Fruit fly (Drosophila melanogaster) ovary, adult (tissue): ENCODE data around the gene CSN8.

Experiments
- CG17801 ChIP-seq: fragments of 200-800 bp; optimal IDR thresholded peaks from 2 replicates; lab custom pipeline; 2019; ENCODE audit warnings: missing biosample characterization, mild to moderate bottlenecking, missing genetic modification characterization, moderate library complexity; ENCODE audit not compliant: partially characterized antibody

The CSN8 gene

dm6 chr2L:8364006-8364956, at the start of gene CSN8, which contains the start of gene RpS13:
Gene CSN8 (plus strand): TSS chr2L:8364855.
Gene RpS13 (minus strand): TSS chr2L:8364662.
- peak; percentile 53 for TF ChIP-seq CG17801 (GFP tag; lab: Kevin White, UChicago)

- TF ChIP-seq CG17801 (GFP tag; lab: Kevin White, UChicago), result peak; percentile 69
Observed at dm6 chr2L:8319858-8320525, 44.7 kb upstream of the CSN8 start, which contains the start of the genes mtsh and strat. Gene mtsh (minus strand): TSS chr2L:8319908. Gene strat (plus strand): TSS chr2L:8320328.

DNA sequence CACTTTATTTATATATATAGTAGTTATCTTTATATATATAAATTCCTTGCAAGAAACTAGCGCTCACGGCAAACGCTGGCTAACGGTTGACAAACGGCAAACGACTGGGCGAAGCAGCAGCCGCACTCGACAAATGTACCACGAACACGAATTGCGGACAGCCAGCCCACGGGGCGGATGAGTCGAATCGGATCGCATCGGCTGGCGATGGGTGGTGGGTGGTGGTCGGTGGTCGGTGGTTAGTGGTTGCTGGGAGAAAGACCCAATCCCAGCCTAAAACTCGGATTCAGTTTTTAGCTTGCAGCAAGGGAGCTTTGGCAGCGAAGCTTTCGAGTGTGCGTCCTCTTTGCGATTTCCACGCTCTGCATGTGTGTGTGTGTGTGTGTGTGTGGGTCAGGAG, 39.5 kb upstream of the CSN8 start, which contains the start of gene CG7781:
Gene CG7781 (minus strand): TSS at position 260 of the 400 bp plus-strand sequence.
- TF ChIP-seq CG17801 (GFP tag; lab: Kevin White, UChicago), result no peak

- TF ChIP-seq CG17801 (GFP tag; lab: Kevin White, UChicago), result no peak
Observed at dm6 chr2L:8326414-8327271, 38.0 kb upstream of the CSN8 start.

- TF ChIP-seq CG17801 (GFP tag; lab: Kevin White, UChicago), result no peak
Observed at dm6 chr2L:8327272-8327555, 37.4 kb upstream of the CSN8 start, which contains the start of gene CG14275. Gene CG14275 (plus strand): TSS chr2L:8327456.

DNA sequence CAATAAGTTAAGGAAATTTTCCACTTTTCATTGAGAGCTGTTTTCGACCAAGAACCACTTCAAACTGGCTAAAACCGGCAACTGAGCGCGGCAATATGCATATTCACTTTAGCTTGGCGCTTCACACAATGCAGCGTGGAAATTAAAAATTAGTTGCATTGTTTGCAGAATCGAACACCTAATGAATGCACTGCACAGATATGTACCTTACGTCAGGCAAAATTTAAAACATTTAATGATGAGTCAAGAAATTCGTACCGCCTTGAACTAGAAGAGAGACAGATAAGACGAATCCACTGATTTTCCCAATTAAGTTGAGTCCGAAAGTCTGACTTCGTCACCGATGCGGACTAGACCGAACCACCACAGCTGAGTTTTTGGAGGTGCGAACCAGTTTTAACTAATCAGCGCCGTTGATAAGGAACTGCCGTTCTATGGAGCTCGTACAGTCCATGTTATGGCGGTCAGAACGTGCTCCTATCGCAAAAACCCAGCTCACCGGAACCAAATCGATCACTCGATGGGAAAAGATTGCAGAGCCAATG, 36.8 kb upstream of the CSN8 start:
- no peak for TF ChIP-seq CG17801 (GFP tag; lab: Kevin White, UChicago)

DNA sequence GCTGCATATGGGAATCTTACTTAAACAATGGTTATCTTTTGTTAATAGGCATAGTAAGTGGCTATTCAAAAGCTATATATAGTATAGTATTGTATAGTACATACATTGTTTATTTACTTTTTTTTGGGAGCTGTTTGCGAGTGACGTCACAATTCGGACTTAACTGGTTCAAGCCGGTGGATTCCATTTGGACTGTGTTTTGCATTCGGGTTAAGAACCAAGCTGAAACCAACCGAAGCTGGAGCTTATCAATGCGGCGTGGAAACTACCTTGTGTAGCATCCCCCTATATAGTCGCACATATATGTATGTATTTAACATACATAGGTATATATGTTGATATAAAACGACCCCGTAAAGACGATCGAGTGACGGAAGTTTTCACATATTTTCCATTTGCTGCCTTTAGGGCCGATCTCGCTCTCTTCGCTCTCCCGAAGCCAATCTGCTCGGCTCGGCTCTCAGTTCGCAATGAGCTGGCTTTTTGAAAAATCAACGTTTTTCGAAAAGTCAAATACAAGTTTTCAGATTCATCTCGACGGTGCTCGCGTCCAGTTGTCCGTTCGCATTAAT, 36.0 kb upstream of the CSN8 start:
- TF ChIP-seq CG17801 (GFP tag; lab: Kevin White, UChicago), result no peak

- TF ChIP-seq CG17801 (GFP tag; lab: Kevin White, UChicago), result no peak
Observed at dm6 chr2L:8333185-8333584, 31.5 kb upstream of the CSN8 start.

DNA sequence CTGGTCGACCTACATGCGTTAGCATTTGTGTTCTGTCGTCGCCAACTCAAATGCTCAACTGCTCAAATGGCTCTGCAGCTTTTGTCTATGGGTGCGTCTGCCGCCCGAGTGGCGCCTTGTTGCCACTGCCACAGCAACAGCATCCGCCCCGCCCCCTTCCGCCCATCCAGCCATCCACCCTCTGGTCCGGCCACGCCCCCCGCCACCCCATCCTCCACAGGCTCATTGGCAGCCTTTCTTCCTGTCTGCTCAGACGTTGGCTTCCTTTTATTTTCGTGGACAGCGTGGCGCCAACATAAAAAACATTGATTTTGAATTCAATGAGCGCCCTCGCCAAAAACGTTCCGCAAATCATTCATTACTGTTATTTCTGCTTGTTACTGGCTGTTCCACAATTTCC, 31.0 kb upstream of the CSN8 start:
- TF ChIP-seq CG17801 (GFP tag; lab: Kevin White, UChicago), result no peak

dm6 chr2L:8334705-8335104, 29.9 kb upstream of the CSN8 start:
- TF ChIP-seq CG17801 (GFP tag; lab: Kevin White, UChicago), result no peak

dm6 chr2L:8338039-8338438, 26.6 kb upstream of the CSN8 start, which contains the start of gene witty:
Gene witty (plus strand): TSS chr2L:8338287.
- TF ChIP-seq CG17801 (GFP tag; lab: Kevin White, UChicago), result no peak

DNA sequence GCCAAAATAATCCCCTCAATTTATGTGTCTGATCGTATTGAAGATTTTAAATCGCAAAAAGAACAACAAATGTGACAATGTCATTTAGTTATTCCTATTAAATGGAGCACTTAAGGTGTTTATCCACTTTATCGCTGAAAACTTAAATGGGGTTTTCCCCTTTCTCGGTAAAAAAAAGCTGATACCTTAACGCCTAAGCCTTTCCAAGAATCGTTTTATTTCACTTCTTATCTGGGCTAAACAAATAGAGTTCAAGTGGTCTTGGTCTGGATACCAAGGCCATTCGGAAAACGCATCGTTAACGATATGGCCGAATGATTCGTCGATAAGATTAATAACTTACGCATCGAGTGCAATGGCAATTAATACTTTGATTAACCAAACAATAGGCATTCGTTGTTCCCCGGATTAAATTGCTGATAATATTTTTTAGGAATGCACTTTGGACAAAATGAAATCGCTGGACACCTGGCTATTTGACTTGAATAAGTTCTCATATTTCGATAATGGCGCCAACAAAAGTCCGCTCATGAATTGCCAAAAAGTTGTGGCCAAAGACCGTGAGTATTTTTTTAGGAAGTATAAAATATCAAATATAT, 24.8 kb upstream of the CSN8 start:
- TF ChIP-seq CG17801 (GFP tag; lab: Kevin White, UChicago), result no peak

DNA sequence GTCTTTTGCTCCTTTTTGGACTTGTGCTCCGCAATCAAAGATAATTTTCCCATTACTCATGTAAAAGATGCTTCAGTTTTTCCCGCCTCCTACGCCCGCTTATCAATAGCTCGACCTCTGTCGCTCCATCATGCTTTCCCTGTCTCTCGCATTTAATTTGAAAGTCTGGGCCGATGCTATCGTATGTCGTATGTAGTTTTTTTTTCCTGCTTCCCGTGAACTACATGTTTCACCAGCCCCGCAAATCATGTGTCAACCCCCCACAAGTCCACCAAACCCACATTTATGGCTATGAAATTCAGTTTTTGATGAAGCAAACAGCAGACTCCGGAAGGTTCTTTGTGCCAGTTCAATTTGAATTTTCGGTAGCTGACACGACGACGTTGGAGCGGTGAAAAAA, 22.3 kb upstream of the CSN8 start, which contains the start of gene CG14273:
Gene CG14273 (plus strand): TSS at position 301 of the 400 bp plus-strand sequence.
- TF ChIP-seq CG17801 (GFP tag; lab: Kevin White, UChicago), result no peak
